Worm (Caenorhabditis elegans) whole organism, midembryonic: ENCODE results near the gene adah-1.

Experiments
- cog-1 ChIP-seq: sonication (generic microtip); optimal IDR thresholded peaks from 2 replicates; lab custom pipeline; 2016; ENCODE audit warnings: missing genetic modification characterization, missing compliant biosample characterization
- tab-1 ChIP-seq: fragments of 200-800 bp; sonication (Bioruptor generic); IDR thresholded peaks from 2 replicates; pipeline ENCODE4 v1.3.6; 2022; ENCODE audit warnings: missing genetic modification characterization, missing compliant biosample characterization

ce11 chrIV:7049672-7050206 lies 25.7 kb downstream of the adah-1 start, which contains the start of gene nhr-105:
- TF ChIP-seq tab-1 (GFP tag; lab: Robert Waterston, UW), result no peak
- no peak for TF ChIP-seq cog-1 (tag; lab: Kevin White, UChicago)
